In genomic region chrX:11423277-11423717, dm6 we compare ENCODE assay signal across 1 fruit fly cellular context.
TF ChIP-seq lines count a peak whose summit lies in the region.

No protein-coding gene starts in this region.

TF ChIP-seq in whole organism, embryonic, 481 proteins besides CTCF, POLR2A, EP300 and RAD21 (continued from another document and continues in another):
- TF ChIP-seq cg (GFP tag; optimal IDR thresholded peaks at IDR 0.05; lab: Kevin White, UChicago), result no peak
- TF ChIP-seq psq (GFP tag; optimal IDR thresholded peaks at IDR 0.05; lab: Kevin White, UChicago), result peak; percentile 46
- peak; percentile 85 for TF ChIP-seq Mrtf (GFP tag; IDR thresholded peaks at IDR 0.05; lab: Robert Waterston, UW)
- TF ChIP-seq Dref (GFP tag; IDR thresholded peaks at IDR 0.05; lab: Robert Waterston, UW), result no peak
- peak; percentile 18 for TF ChIP-seq Hmx (GFP tag; optimal IDR thresholded peaks at IDR 0.05; lab: Kevin White, UChicago)
- TF ChIP-seq CG6683 (GFP tag; optimal IDR thresholded peaks at IDR 0.05; lab: Kevin White, UChicago), result peak; percentile 79
- TF ChIP-seq CG11723 (GFP tag; optimal IDR thresholded peaks at IDR 0.05; lab: Kevin White, UChicago), result peak; percentile 76
- peak; percentile 83 to 91 for TF ChIP-seq chif (GFP tag; optimal IDR thresholded peaks at IDR 0.05; lab: Kevin White, UChicago)
- TF ChIP-seq shn (GFP tag; optimal IDR thresholded peaks at IDR 0.05; lab: Kevin White, UChicago), result peak; percentile 86
- TF ChIP-seq Hey (tag; optimal IDR thresholded peaks at IDR 0.05; lab: Kevin White, UChicago), result peak; percentile 58
- TF ChIP-seq knrl (GFP tag; IDR thresholded peaks at IDR 0.05; lab: Robert Waterston, UW; ENCODE audit: partially characterized antibody), result no peak
- peak; percentile 91 for TF ChIP-seq HLH54F (GFP tag; optimal IDR thresholded peaks at IDR 0.05; lab: Kevin White, UChicago)
- no peak for TF ChIP-seq usp (GFP tag; optimal IDR thresholded peaks at IDR 0.05; lab: Kevin White, UChicago)
- no peak for TF ChIP-seq dan (GFP tag; IDR thresholded peaks at IDR 0.05; lab: Robert Waterston, UW)
- peak; percentile 91 for TF ChIP-seq caup (GFP tag; optimal IDR thresholded peaks at IDR 0.05; lab: Kevin White, UChicago; ENCODE audit: severe bottlenecking)
- TF ChIP-seq HmgD (GFP tag; optimal IDR thresholded peaks at IDR 0.05; lab: Kevin White, UChicago), result peak; percentile 83
- TF ChIP-seq CG10321 (GFP tag; IDR thresholded peaks at IDR 0.05; lab: Robert Waterston, UW), result peak; percentile 67
- peak; percentile 88 for TF ChIP-seq pho (GFP tag; optimal IDR thresholded peaks at IDR 0.05; lab: Kevin White, UChicago)
- peak; percentile 86 for TF ChIP-seq phol (tag; optimal IDR thresholded peaks at IDR 0.05; lab: Kevin White, UChicago)
- peak; percentile 74 for TF ChIP-seq B-H1 (GFP tag; IDR thresholded peaks at IDR 0.05; lab: Robert Waterston, UW)
- peak; percentile 90 for TF ChIP-seq CG31441 (GFP tag; IDR thresholded peaks at IDR 0.05; lab: Robert Waterston, UW)
- peak; percentile 7 for TF ChIP-seq TFAM (GFP tag; optimal IDR thresholded peaks at IDR 0.05; lab: Kevin White, UChicago)
- TF ChIP-seq Lhr (GFP tag; optimal IDR thresholded peaks at IDR 0.05; lab: Kevin White, UChicago), result peak; percentile 26
- no peak for TF ChIP-seq HLH4C (GFP tag; IDR thresholded peaks at IDR 0.05; lab: Robert Waterston, UW; ENCODE audit: partially characterized antibody)
- no peak for TF ChIP-seq bbx (GFP tag; IDR thresholded peaks at IDR 0.05; lab: Robert Waterston, UW; ENCODE audit: partially characterized antibody)
- no peak for TF ChIP-seq CG42726 (GFP tag; IDR thresholded peaks at IDR 0.05; lab: Robert Waterston, UW; ENCODE audit: partially characterized antibody)
- peak; percentile 62 for TF ChIP-seq Ravus (GFP tag; IDR thresholded peaks at IDR 0.05; lab: Robert Waterston, UW)
- peak; percentile 48; the same call in 1 of the 3 replicates for TF ChIP-seq sr (GFP tag; IDR thresholded peaks at IDR 0.05; lab: Robert Waterston, UW)
- TF ChIP-seq CG6813 (GFP tag; optimal IDR thresholded peaks at IDR 0.05; lab: Kevin White, UChicago), result peak; percentile 79
- TF ChIP-seq Atf6 (GFP tag; IDR thresholded peaks at IDR 0.05; lab: Robert Waterston, UW), result peak; percentile 92
- TF ChIP-seq klu (GFP tag; IDR thresholded peaks at IDR 0.05; lab: Robert Waterston, UW), result peak; percentile 80
- peak; percentile 88 for TF ChIP-seq en (GFP tag; optimal IDR thresholded peaks at IDR 0.05; lab: Kevin White, UChicago)
- TF ChIP-seq onecut (GFP tag; IDR thresholded peaks at IDR 0.05; lab: Robert Waterston, UW), result peak; percentile 70
- TF ChIP-seq ci (GFP tag; IDR thresholded peaks at IDR 0.05; lab: Robert Waterston, UW), result peak; percentile 93
- TF ChIP-seq CG11398 (GFP tag; optimal IDR thresholded peaks at IDR 0.05; lab: Kevin White, UChicago), result peak; percentile 85
- TF ChIP-seq dysf (GFP tag; IDR thresholded peaks at IDR 0.05; lab: Robert Waterston, UW), result peak; percentile 95
- peak; percentile 87; the same call in 1 of the 2 replicates for TF ChIP-seq chm (GFP tag; IDR thresholded peaks at IDR 0.05; lab: Robert Waterston, UW)
- TF ChIP-seq lab (GFP tag; optimal IDR thresholded peaks at IDR 0.05; lab: Kevin White, UChicago), result peak; percentile 95
- TF ChIP-seq Ptx1 (GFP tag; IDR thresholded peaks at IDR 0.05; lab: Robert Waterston, UW), result peak; percentile 90
- peak in 1 of 2 experiments; percentile 58 for TF ChIP-seq crp (GFP tag; optimal IDR thresholded peaks at IDR 0.05; lab: Kevin White, UChicago)
- TF ChIP-seq nau (GFP tag; optimal IDR thresholded peaks at IDR 0.05; lab: Kevin White, UChicago), result peak; percentile 85
- TF ChIP-seq Mes4 (GFP tag; optimal IDR thresholded peaks at IDR 0.05; lab: Kevin White, UChicago), result peak; percentile 85
- TF ChIP-seq bigmax (GFP tag; optimal IDR thresholded peaks at IDR 0.05; lab: Kevin White, UChicago), result no peak
- peak; percentile 90 for TF ChIP-seq CoRest (tag; optimal IDR thresholded peaks at IDR 0.05; lab: Kevin White, UChicago)
- TF ChIP-seq ERR (GFP tag; optimal IDR thresholded peaks at IDR 0.05; lab: Kevin White, UChicago), result peak; percentile 90
- peak; percentile 68 for TF ChIP-seq Lim3 (GFP tag; IDR thresholded peaks at IDR 0.05; lab: Robert Waterston, UW)
- TF ChIP-seq lilli (GFP tag; optimal IDR thresholded peaks at IDR 0.05; lab: Kevin White, UChicago), result peak; percentile 91
- peak; percentile 82 for TF ChIP-seq sd (tag; optimal IDR thresholded peaks at IDR 0.05; lab: Kevin White, UChicago)
- no peak for TF ChIP-seq Dll (GFP tag; IDR thresholded peaks at IDR 0.05; lab: Robert Waterston, UW; ENCODE audit: partially characterized antibody)
- TF ChIP-seq luna (GFP tag; optimal IDR thresholded peaks at IDR 0.05; lab: Kevin White, UChicago), result peak; percentile 73
- no peak for TF ChIP-seq CG13287 (GFP tag; IDR thresholded peaks at IDR 0.05; lab: Robert Waterston, UW; ENCODE audit: partially characterized antibody)
- peak; percentile 85 for TF ChIP-seq CG17328 (GFP tag; IDR thresholded peaks at IDR 0.05; lab: Robert Waterston, UW)
- TF ChIP-seq CG9727 (GFP tag; optimal IDR thresholded peaks at IDR 0.05; lab: Kevin White, UChicago), result peak; percentile 89
- TF ChIP-seq MBD-R2 (GFP tag; IDR thresholded peaks at IDR 0.05; lab: Robert Waterston, UW), result peak; percentile 77
- no peak for TF ChIP-seq inv (GFP tag; IDR thresholded peaks at IDR 0.05; lab: Robert Waterston, UW; ENCODE audit: partially characterized antibody)
- TF ChIP-seq E2f1 (GFP tag; IDR thresholded peaks at IDR 0.05; lab: Robert Waterston, UW), result peak; percentile 89
- TF ChIP-seq CG8478 (optimal IDR thresholded peaks at IDR 0.05; lab: Kevin White, UChicago), result no peak
- peak; percentile 68 for TF ChIP-seq zen (tag; optimal IDR thresholded peaks at IDR 0.05; lab: Kevin White, UChicago)
- TF ChIP-seq Bgb (GFP tag; IDR thresholded peaks at IDR 0.05; lab: Robert Waterston, UW; ENCODE audit: partially characterized antibody), result no peak
- peak; percentile 93 for TF ChIP-seq CHES-1-like (GFP tag; optimal IDR thresholded peaks at IDR 0.05; lab: Kevin White, UChicago)
- peak; percentile 75; the same call in 1 of the 2 replicates for TF ChIP-seq CG14667 (GFP tag; IDR thresholded peaks at IDR 0.05; lab: Robert Waterston, UW)
- TF ChIP-seq pros (GFP tag; optimal IDR thresholded peaks at IDR 0.05; lab: Kevin White, UChicago), result no peak
- peak; percentile 83 for TF ChIP-seq CG8089 (GFP tag; optimal IDR thresholded peaks at IDR 0.05; lab: Kevin White, UChicago)
- TF ChIP-seq sqz (GFP tag; optimal IDR thresholded peaks at IDR 0.05; lab: Kevin White, UChicago), result peak; percentile 79
- TF ChIP-seq NC2α (GFP tag; optimal IDR thresholded peaks at IDR 0.05; lab: Kevin White, UChicago), result peak; percentile 54
- TF ChIP-seq CG3726 (GFP tag; IDR thresholded peaks at IDR 0.05; lab: Robert Waterston, UW), result peak; percentile 78; the same call in 1 of the 3 replicates
- peak; percentile 90 for TF ChIP-seq tx (GFP tag; optimal IDR thresholded peaks at IDR 0.05; lab: Kevin White, UChicago)
- TF ChIP-seq CG10431 (GFP tag; optimal IDR thresholded peaks at IDR 0.05; lab: Kevin White, UChicago), result no peak
- TF ChIP-seq CG17568 (GFP tag; optimal IDR thresholded peaks at IDR 0.05; lab: Kevin White, UChicago), result peak; percentile 81
- TF ChIP-seq pum (GFP tag; optimal IDR thresholded peaks at IDR 0.05; lab: Kevin White, UChicago), result peak; percentile 70
- peak; percentile 93 for TF ChIP-seq CG14441 (GFP tag; IDR thresholded peaks at IDR 0.05; lab: Robert Waterston, UW)
- TF ChIP-seq pzg (GFP tag; optimal IDR thresholded peaks at IDR 0.05; lab: Kevin White, UChicago), result peak; percentile 9
- TF ChIP-seq Max (GFP tag; optimal IDR thresholded peaks at IDR 0.05; lab: Kevin White, UChicago), result peak; percentile 83
- peak; percentile 91 for TF ChIP-seq CG11695 (GFP tag; IDR thresholded peaks at IDR 0.05; lab: Robert Waterston, UW)
- no peak for TF ChIP-seq amos (GFP tag; IDR thresholded peaks at IDR 0.05; lab: Robert Waterston, UW; ENCODE audit: partially characterized antibody)
- peak; percentile 48 for TF ChIP-seq da (GFP tag; optimal IDR thresholded peaks at IDR 0.05; lab: Kevin White, UChicago)
- TF ChIP-seq fd3F (GFP tag; optimal IDR thresholded peaks at IDR 0.05; lab: Kevin White, UChicago), result peak; percentile 90
- no peak for TF ChIP-seq hb (GFP tag; IDR thresholded peaks at IDR 0.05; lab: Robert Waterston, UW; ENCODE audit: partially characterized antibody)
- TF ChIP-seq emc (GFP tag; optimal IDR thresholded peaks at IDR 0.05; lab: Kevin White, UChicago), result peak; percentile 87
- peak; percentile 95 for TF ChIP-seq gro (GFP tag; optimal IDR thresholded peaks at IDR 0.05; lab: Kevin White, UChicago)
- TF ChIP-seq CG3163 (GFP tag; optimal IDR thresholded peaks at IDR 0.05; lab: Kevin White, UChicago), result peak; percentile 74
- no peak for TF ChIP-seq CG17912 (GFP tag; optimal IDR thresholded peaks at IDR 0.05; lab: Kevin White, UChicago)
- peak; percentile 85 for TF ChIP-seq CG17361 (GFP tag; IDR thresholded peaks at IDR 0.05; lab: Robert Waterston, UW)
- peak; percentile 76 for TF ChIP-seq jing (GFP tag; optimal IDR thresholded peaks at IDR 0.05; lab: Kevin White, UChicago)
- peak; percentile 88; the same call in 1 of the 2 replicates for TF ChIP-seq CG8765 (GFP tag; IDR thresholded peaks at IDR 0.05; lab: Robert Waterston, UW)
- TF ChIP-seq CG12155 (GFP tag; optimal IDR thresholded peaks at IDR 0.05; lab: Kevin White, UChicago), result peak; percentile 79
- no peak for TF ChIP-seq CG2129 (GFP tag; IDR thresholded peaks at IDR 0.05; lab: Robert Waterston, UW; ENCODE audit: partially characterized antibody)
- peak; percentile 82 for TF ChIP-seq gsb (GFP tag; IDR thresholded peaks at IDR 0.05; lab: Robert Waterston, UW)
- peak; percentile 51 for TF ChIP-seq CG6254 (GFP tag; optimal IDR thresholded peaks at IDR 0.05; lab: Kevin White, UChicago)
- TF ChIP-seq CG15601 (tag; optimal IDR thresholded peaks at IDR 0.05; lab: Kevin White, UChicago), result peak; percentile 54
- TF ChIP-seq CG13775 (GFP tag; optimal IDR thresholded peaks at IDR 0.05; lab: Kevin White, UChicago), result peak; percentile 78
- peak; percentile 66 for TF ChIP-seq CG1529 (GFP tag; optimal IDR thresholded peaks at IDR 0.05; lab: Kevin White, UChicago)
- peak; percentile 81 for TF ChIP-seq CG10274 (GFP tag; optimal IDR thresholded peaks at IDR 0.05; lab: Kevin White, UChicago)
- peak; percentile 90 for TF ChIP-seq dmrt99B (tag; optimal IDR thresholded peaks at IDR 0.05; lab: Kevin White, UChicago)
- no peak for TF ChIP-seq abd-A (tag; optimal IDR thresholded peaks at IDR 0.05; lab: Kevin White, UChicago)
- peak; percentile 70 for TF ChIP-seq Nf-YC (tag; optimal IDR thresholded peaks at IDR 0.05; lab: Kevin White, UChicago)
- TF ChIP-seq ab (GFP tag; optimal IDR thresholded peaks at IDR 0.05; lab: Kevin White, UChicago), result peak; percentile 87
- peak; percentile 84 for TF ChIP-seq Bteb2 (GFP tag; optimal IDR thresholded peaks at IDR 0.05; lab: Kevin White, UChicago)
- peak; percentile 84 for TF ChIP-seq H2.0 (GFP tag; IDR thresholded peaks at IDR 0.05; lab: Robert Waterston, UW)
- TF ChIP-seq HLH3B (GFP tag; IDR thresholded peaks at IDR 0.05; lab: Robert Waterston, UW), result peak; percentile 88
- TF ChIP-seq Ets65A (GFP tag; lab: Kevin White, UChicago), result peak; percentile 98
- peak; percentile 73 for TF ChIP-seq CG10979 (tag; optimal IDR thresholded peaks at IDR 0.05; lab: Kevin White, UChicago)
- TF ChIP-seq Scr (GFP tag; IDR thresholded peaks at IDR 0.05; lab: Robert Waterston, UW; ENCODE audit: partially characterized antibody), result no peak
- peak; percentile 84 for TF ChIP-seq danr (GFP tag; IDR thresholded peaks at IDR 0.05; lab: Robert Waterston, UW)
- TF ChIP-seq sug (tag; optimal IDR thresholded peaks at IDR 0.05; lab: Kevin White, UChicago), result peak; percentile 63
- TF ChIP-seq CG12104 (GFP tag; optimal IDR thresholded peaks at IDR 0.05; lab: Kevin White, UChicago), result peak; percentile 72
- TF ChIP-seq eyg (GFP tag; optimal IDR thresholded peaks at IDR 0.05; lab: Kevin White, UChicago), result peak; percentile 93
- TF ChIP-seq bowl (GFP tag; IDR thresholded peaks at IDR 0.05; lab: Robert Waterston, UW), result peak; percentile 77
- no peak for TF ChIP-seq Gsc (GFP tag; IDR thresholded peaks at IDR 0.05; lab: Robert Waterston, UW)
- TF ChIP-seq CG15011 (GFP tag; optimal IDR thresholded peaks at IDR 0.05; lab: Kevin White, UChicago), result peak; percentile 84
- TF ChIP-seq CG13624 (GFP tag; optimal IDR thresholded peaks at IDR 0.05; lab: Kevin White, UChicago), result peak; percentile 93
- peak; percentile 89 for TF ChIP-seq tio (GFP tag; optimal IDR thresholded peaks at IDR 0.05; lab: Kevin White, UChicago)
- peak; percentile 84 for TF ChIP-seq CG18476 (GFP tag; optimal IDR thresholded peaks at IDR 0.05; lab: Kevin White, UChicago)
- peak; percentile 79 to 92 for TF ChIP-seq Hr51 (GFP tag; optimal IDR thresholded peaks at IDR 0.05; lab: Kevin White, UChicago)
- peak; percentile 86 to 88 for TF ChIP-seq Pdp1 (GFP tag; optimal IDR thresholded peaks at IDR 0.05; lab: Kevin White, UChicago)
- TF ChIP-seq Fer3 (tag; optimal IDR thresholded peaks at IDR 0.05; lab: Kevin White, UChicago), result peak; percentile 91
- TF ChIP-seq CG10462 (GFP tag; optimal IDR thresholded peaks at IDR 0.05; lab: Kevin White, UChicago), result peak; percentile 71
- peak; percentile 58 for TF ChIP-seq CG3995 (GFP tag; optimal IDR thresholded peaks at IDR 0.05; lab: Kevin White, UChicago)
- peak; percentile 59 for TF ChIP-seq Sry-δ (GFP tag; optimal IDR thresholded peaks at IDR 0.05; lab: Kevin White, UChicago)
- peak; percentile 57; the same call in 1 of the 2 replicates for TF ChIP-seq CG16779 (GFP tag; IDR thresholded peaks at IDR 0.05; lab: Robert Waterston, UW)
- peak; percentile 53 for TF ChIP-seq CG2116 (GFP tag; optimal IDR thresholded peaks at IDR 0.05; lab: Kevin White, UChicago)
- TF ChIP-seq CG6175 (GFP tag; IDR thresholded peaks at IDR 0.05; lab: Robert Waterston, UW), result peak; percentile 76; the same call in 2 of the 3 replicates
- peak; percentile 89 for TF ChIP-seq fu2 (GFP tag; optimal IDR thresholded peaks at IDR 0.05; lab: Kevin White, UChicago)
- TF ChIP-seq NfI (GFP tag; optimal IDR thresholded peaks at IDR 0.05; lab: Kevin White, UChicago), result peak; percentile 89
- no peak for TF ChIP-seq lov (optimal IDR thresholded peaks at IDR 0.05; lab: Kevin White, UChicago)
- peak; percentile 82; the same call in 2 of the 3 replicates for TF ChIP-seq lov (GFP tag; IDR thresholded peaks at IDR 0.05; lab: Robert Waterston, UW)
- TF ChIP-seq CG10267 (tag; optimal IDR thresholded peaks at IDR 0.05; lab: Kevin White, UChicago), result peak; percentile 73
- TF ChIP-seq sens-2 (GFP tag; IDR thresholded peaks at IDR 0.05; lab: Robert Waterston, UW), result peak; percentile 70
- peak; percentile 94 for TF ChIP-seq CG15269 (tag; optimal IDR thresholded peaks at IDR 0.05; lab: Kevin White, UChicago)
- no peak for TF ChIP-seq CG16813 (GFP tag; IDR thresholded peaks at IDR 0.05; lab: Robert Waterston, UW; ENCODE audit: partially characterized antibody)
